Worm (Caenorhabditis elegans): Measurements from ENCODE around the gene C02B8.7.

- no peak for TF ChIP-seq him-1 (tag; optimal IDR thresholded peaks at IDR 0.05)
- no peak for TF ChIP-seq W03F9.2 (tag; optimal IDR thresholded peaks at IDR 0.05)
These were observed 21.5 kb upstream of the C02B8.7 start, which contains the start of gene hil-3 for ce11 chrX:8158975-8159813.

All from whole organism, L4/young adult.